Comparison of ENCODE assay signal across 1 fruit fly cellular context in the genomic region with DNA sequence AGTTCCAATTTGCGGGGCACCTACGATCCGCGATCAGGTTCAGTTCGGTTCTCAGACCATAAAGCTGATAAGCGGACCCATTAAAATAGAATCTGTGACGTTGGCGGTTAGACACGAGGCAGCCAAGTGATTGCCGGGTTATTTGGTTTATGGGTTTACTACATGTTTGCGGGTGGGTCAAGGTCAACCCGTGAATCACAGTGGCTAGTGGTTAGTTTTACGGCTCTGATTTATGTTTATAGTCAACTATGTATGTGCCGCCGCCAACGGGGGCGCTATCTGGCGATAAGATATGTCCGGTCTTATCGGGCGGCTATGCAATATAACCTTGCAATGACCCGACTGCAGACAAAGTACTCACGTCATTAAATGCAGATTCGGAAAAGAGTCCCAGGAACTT.
TF ChIP-seq lines count a peak whose summit lies in the region.

No protein-coding gene starts in this region.

TF ChIP-seq in whole organism, embryonic, 481 proteins besides CTCF, POLR2A, EP300 and RAD21 (continued from another document):
- no peak for TF ChIP-seq gfzf (GFP tag; optimal IDR thresholded peaks at IDR 0.05; lab: Kevin White, UChicago)
